Worm (Caenorhabditis elegans): ENCODE data around the gene str-168.

Gene str-168

ce11 chrIV:4913090-4913489 is 25.7 kb upstream of the str-168 start, which contains the start of gene str-156:
Gene str-156 (plus strand): TSS chrIV:4913390.
- no peak for TF ChIP-seq nhr-76 (tag; optimal IDR thresholded peaks at IDR 0.05)
- TF ChIP-seq unc-120 (tag; optimal IDR thresholded peaks at IDR 0.05; ENCODE audit: poor library complexity, severe bottlenecking), result no peak
- TF ChIP-seq M03D4.4 (tag; optimal IDR thresholded peaks at IDR 0.05), result no peak

ce11 chrIV:4915689-4916088 is 23.1 kb upstream of the str-168 start, which contains the start of gene str-155:
Gene str-155 (plus strand): TSS chrIV:4915989.
- TF ChIP-seq pha-4 (tag; optimal IDR thresholded peaks at IDR 0.05), result no peak
- no peak for TF ChIP-seq bed-3 (GFP tag; optimal IDR thresholded peaks at IDR 0.05)
- TF ChIP-seq ham-2 (GFP tag; optimal IDR thresholded peaks at IDR 0.05), result no peak
- TF ChIP-seq nhr-2 (tag; optimal IDR thresholded peaks at IDR 0.05), result no peak
- TF ChIP-seq zip-8 (tag; optimal IDR thresholded peaks at IDR 0.05), result no peak
- TF ChIP-seq lsy-2 (tag; optimal IDR thresholded peaks at IDR 0.05), result no peak
- TF ChIP-seq hlh-1 (tag; optimal IDR thresholded peaks at IDR 0.05), result no peak
- TF ChIP-seq nhr-237 (tag; optimal IDR thresholded peaks at IDR 0.05), result no peak
- no peak for TF ChIP-seq cnd-1 (tag; optimal IDR thresholded peaks at IDR 0.05)
- no peak for TF ChIP-seq elt-3 (tag; optimal IDR thresholded peaks at IDR 0.05)
- TF ChIP-seq nhr-76 (tag; optimal IDR thresholded peaks at IDR 0.05), result no peak
- TF ChIP-seq ceh-83 (GFP tag; optimal IDR thresholded peaks at IDR 0.05), result no peak
- no peak for TF ChIP-seq unc-120 (tag; optimal IDR thresholded peaks at IDR 0.05; ENCODE audit: poor library complexity, severe bottlenecking)
- no peak for TF ChIP-seq sptf-1 (tag; optimal IDR thresholded peaks at IDR 0.05)
- no peak for TF ChIP-seq lin-13 (tag; optimal IDR thresholded peaks at IDR 0.05)
- no peak for TF ChIP-seq nhr-12 (tag; optimal IDR thresholded peaks at IDR 0.05)

- no peak for TF ChIP-seq M03D4.4 (tag; optimal IDR thresholded peaks at IDR 0.05)
- TF ChIP-seq cnd-1 (tag; optimal IDR thresholded peaks at IDR 0.05), result no peak
Measured at ce11 chrIV:4917774-4918173, 21.0 kb upstream of the str-168 start, which contains the start of gene str-158. Gene str-158 (plus strand): TSS chrIV:4918074.

- TF ChIP-seq elt-3 (tag; optimal IDR thresholded peaks at IDR 0.05) (no peak), zip-8 (tag; optimal IDR thresholded peaks at IDR 0.05) (no peak), snpc-4 (tag; optimal IDR thresholded peaks at IDR 0.05) (no peak), hlh-1 (tag; optimal IDR thresholded peaks at IDR 0.05) (no peak), M03D4.4 (tag; optimal IDR thresholded peaks at IDR 0.05) (no peak), unc-39 (tag; optimal IDR thresholded peaks at IDR 0.05) (no peak), sem-2 (GFP tag; optimal IDR thresholded peaks at IDR 0.05) (no peak), blmp-1 (tag; optimal IDR thresholded peaks at IDR 0.05) (no peak), lin-32 (GFP tag; optimal IDR thresholded peaks at IDR 0.05) (no peak), nhr-2 (tag; optimal IDR thresholded peaks at IDR 0.05) (no peak), mls-2 (tag; optimal IDR thresholded peaks at IDR 0.05) (no peak), nhr-76 (tag; optimal IDR thresholded peaks at IDR 0.05) (no peak), lin-13 (tag; optimal IDR thresholded peaks at IDR 0.05) (no peak), tbx-8 (GFP tag; optimal IDR thresholded peaks at IDR 0.05) (no peak), sptf-1 (tag; optimal IDR thresholded peaks at IDR 0.05) (no peak), nhr-28 (tag; optimal IDR thresholded peaks at IDR 0.05) (no peak), nhr-12 (tag; optimal IDR thresholded peaks at IDR 0.05) (no peak), unc-62 (GFP tag; optimal IDR thresholded peaks at IDR 0.05) (no peak), drap-1 (GFP tag; optimal IDR thresholded peaks at IDR 0.05) (no peak)
Measured at ce11 chrIV:4930045-4930444, 8.7 kb upstream of the str-168 start, which contains the start of gene Y9C9A.8. Gene Y9C9A.8 (plus strand): TSS chrIV:4930345.

- TF ChIP-seq mep-1 (tag; optimal IDR thresholded peaks at IDR 0.05), result no peak
- TF ChIP-seq blmp-1 (tag; optimal IDR thresholded peaks at IDR 0.05), result no peak
- no peak for TF ChIP-seq ces-1 (GFP tag; optimal IDR thresholded peaks at IDR 0.05)
- no peak for TF ChIP-seq flh-1 (GFP tag; optimal IDR thresholded peaks at IDR 0.05)
- no peak for TF ChIP-seq unc-39 (tag; optimal IDR thresholded peaks at IDR 0.05)
- TF ChIP-seq nhr-2 (tag; optimal IDR thresholded peaks at IDR 0.05), result no peak
- TF ChIP-seq M03D4.4 (tag; optimal IDR thresholded peaks at IDR 0.05), result no peak
- TF ChIP-seq unc-62 (GFP tag; optimal IDR thresholded peaks at IDR 0.05), result no peak
- no peak for TF ChIP-seq elt-3 (tag; optimal IDR thresholded peaks at IDR 0.05)
- no peak for TF ChIP-seq hlh-1 (tag; optimal IDR thresholded peaks at IDR 0.05)
- TF ChIP-seq mab-5 (tag; optimal IDR thresholded peaks at IDR 0.05), result no peak
- TF ChIP-seq sem-2 (GFP tag; optimal IDR thresholded peaks at IDR 0.05), result no peak
- TF ChIP-seq sptf-1 (tag; optimal IDR thresholded peaks at IDR 0.05), result no peak
- no peak for TF ChIP-seq drap-1 (GFP tag; optimal IDR thresholded peaks at IDR 0.05)
Measured at ce11 chrIV:4930754-4931322, 7.9 kb upstream of the str-168 start.
